Fruit fly (Drosophila melanogaster) S2 (cell line): ENCODE data around the gene ntc.

ENCODE experiments used
- CG8478 ChIP-seq: fragments of >200 bp; optimal IDR thresholded peaks from 2 replicates; lab custom pipeline; 2018
- CTCF ChIP-seq, 2 experiments: fragments of >200 bp; optimal IDR thresholded peaks; 2 replicates each; lab custom pipeline; 2018

The ntc gene

DNA sequence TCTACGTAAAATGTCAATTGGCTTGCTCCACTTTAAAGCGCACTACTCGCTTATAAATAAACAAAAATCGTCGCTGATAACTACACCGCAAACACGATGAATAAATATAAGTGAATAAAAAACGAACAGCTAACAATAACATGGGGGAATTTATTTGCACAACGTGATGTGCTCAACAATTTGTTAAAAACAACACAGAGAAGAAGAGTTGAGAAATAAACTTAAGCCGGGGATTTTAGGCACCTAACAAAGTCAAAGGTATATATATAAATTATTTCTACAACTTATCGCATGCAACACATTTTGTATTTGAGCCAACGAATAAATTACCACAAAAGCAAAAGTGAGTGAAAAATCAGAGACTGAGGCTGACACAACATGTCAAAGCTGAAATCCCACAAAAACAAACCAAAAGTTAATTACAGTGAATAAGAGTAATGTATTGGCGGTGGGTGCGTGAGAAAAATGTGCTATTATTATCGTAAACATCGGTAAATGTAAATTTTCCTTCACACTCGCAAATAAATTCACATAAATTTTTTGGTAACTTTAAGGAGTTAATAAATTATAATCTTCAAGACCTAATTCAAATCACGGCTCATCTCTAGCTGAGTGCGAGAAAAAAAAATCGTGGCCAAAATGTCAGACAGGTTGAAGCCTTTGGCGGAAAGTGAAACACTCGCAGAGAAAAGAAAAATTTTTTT lies 33.8 kb downstream of the ntc start:
- TF ChIP-seq CTCF (optimal IDR thresholded peaks at IDR 0.05; lab: Kevin White, UChicago) (no peak), CG8478 (lab: Kevin White, UChicago) (no peak)

- TF ChIP-seq CTCF (optimal IDR thresholded peaks at IDR 0.05; lab: Kevin White, UChicago) (no peak), CG8478 (lab: Kevin White, UChicago) (no peak)
Measured at dm6 chr3L:3771406-3771935, 34.8 kb downstream of the ntc start.

dm6 chr3L:3770823-3771222 lies 35.4 kb downstream of the ntc start:
- TF ChIP-seq CTCF (optimal IDR thresholded peaks at IDR 0.05; lab: Kevin White, UChicago) (no peak), CG8478 (lab: Kevin White, UChicago) (no peak)

dm6 chr3L:3769157-3769556 lies 37.1 kb downstream of the ntc start:
- TF ChIP-seq CTCF (optimal IDR thresholded peaks at IDR 0.05; lab: Kevin White, UChicago): peak; percentile 67 to 80
- TF ChIP-seq CG8478 (lab: Kevin White, UChicago): no peak

dm6 chr3L:3767825-3768224 lies 38.4 kb downstream of the ntc start:
- no peak for TF ChIP-seq CG8478 (lab: Kevin White, UChicago)
- peak; percentile 93 to 95 for TF ChIP-seq CTCF (optimal IDR thresholded peaks at IDR 0.05; lab: Kevin White, UChicago)

DNA sequence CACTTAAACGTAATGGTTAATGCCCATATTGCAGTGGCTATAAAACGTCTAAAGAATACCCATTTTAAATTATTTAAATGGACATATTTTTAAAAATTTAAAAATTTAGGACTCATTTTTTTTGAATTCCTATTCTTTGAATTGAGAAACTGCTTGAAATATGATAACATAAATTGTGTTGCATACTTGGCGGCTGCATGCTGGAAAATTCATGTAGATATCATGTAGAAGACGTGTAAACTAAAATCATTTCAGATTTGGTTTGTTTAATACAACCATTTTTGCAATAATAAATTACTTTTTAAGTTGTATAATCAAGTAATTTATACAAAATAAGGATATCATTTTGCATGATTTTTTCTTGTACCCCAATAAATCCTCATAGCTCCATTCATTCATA lies 39.6 kb downstream of the ntc start:
- peak in 1 of 2 experiments; percentile 62 for TF ChIP-seq CTCF (optimal IDR thresholded peaks at IDR 0.05; lab: Kevin White, UChicago)
- TF ChIP-seq CG8478 (lab: Kevin White, UChicago): no peak

- TF ChIP-seq CTCF (optimal IDR thresholded peaks at IDR 0.05; lab: Kevin White, UChicago) (no peak), CG8478 (lab: Kevin White, UChicago) (no peak)
Measured at dm6 chr3L:3765782-3766520, 40.3 kb downstream of the ntc start.

dm6 chr3L:3764338-3764737 lies 41.9 kb downstream of the ntc start:
- TF ChIP-seq CTCF (optimal IDR thresholded peaks at IDR 0.05; lab: Kevin White, UChicago): no peak
- TF ChIP-seq CG8478 (lab: Kevin White, UChicago): no peak

DNA sequence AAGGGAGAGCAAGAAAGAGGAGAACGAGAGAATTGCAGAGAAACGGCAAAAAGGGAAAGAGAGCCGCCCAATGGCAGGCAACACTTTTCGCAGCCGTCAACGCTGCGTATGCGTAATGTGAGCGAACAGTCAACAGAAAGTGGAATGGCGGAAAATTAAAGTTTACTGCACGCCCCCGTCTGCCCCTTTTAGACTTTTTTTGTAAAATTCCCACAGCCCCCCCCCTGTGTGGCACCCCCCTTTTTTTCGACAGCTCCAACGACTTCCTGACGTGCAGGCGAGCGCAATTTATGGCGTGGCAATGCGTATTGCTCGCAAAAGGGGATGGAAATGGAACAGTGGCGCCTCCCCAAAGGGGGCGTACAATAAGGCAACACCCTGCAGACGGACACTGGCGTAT lies 42.9 kb downstream of the ntc start:
- TF ChIP-seq CG8478 (lab: Kevin White, UChicago): no peak

dm6 chr3L:3760395-3760997 lies 45.8 kb downstream of the ntc start:
- no peak for TF ChIP-seq CG8478 (lab: Kevin White, UChicago)
- TF ChIP-seq CTCF (optimal IDR thresholded peaks at IDR 0.05; lab: Kevin White, UChicago): no peak

DNA sequence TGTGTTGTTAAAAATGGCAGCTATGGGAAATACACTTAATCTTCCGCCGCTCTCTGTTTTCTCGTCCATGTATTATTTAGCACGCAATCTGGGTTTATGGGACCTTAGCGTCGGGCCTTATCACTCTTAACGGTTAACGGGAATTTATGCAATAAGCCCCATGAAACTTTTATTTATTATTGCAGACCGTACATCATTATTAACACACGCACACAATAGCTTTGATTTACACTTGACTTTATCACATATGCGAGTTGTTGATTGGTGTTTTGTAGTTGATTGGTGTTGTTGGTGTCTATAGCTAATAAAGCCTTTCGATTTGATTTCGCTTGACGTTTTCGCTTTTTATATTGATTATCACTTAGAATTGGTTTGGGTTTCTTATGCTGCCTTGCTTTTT lies 47.7 kb downstream of the ntc start:
- TF ChIP-seq CTCF (optimal IDR thresholded peaks at IDR 0.05; lab: Kevin White, UChicago) (no peak), CG8478 (lab: Kevin White, UChicago) (no peak)

DNA sequence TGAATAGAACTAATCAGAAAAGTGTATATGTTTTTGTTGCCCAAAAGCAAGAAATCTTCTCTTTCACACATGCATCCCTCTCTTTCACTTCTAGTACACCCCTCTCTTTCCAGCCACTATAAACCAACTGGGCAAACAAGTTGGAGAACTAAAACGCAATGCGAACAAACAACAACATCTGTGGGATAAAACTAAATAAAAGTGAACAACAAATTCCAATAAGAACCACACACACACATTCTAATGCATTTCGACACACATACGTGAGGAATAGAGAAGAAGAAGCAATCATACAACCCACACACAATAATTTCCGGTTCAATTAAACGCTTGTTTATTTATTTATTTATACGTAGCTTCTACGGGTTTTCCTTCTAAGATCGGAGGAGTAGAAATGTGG lies 50.5 kb downstream of the ntc start:
- no peak for TF ChIP-seq CTCF (optimal IDR thresholded peaks at IDR 0.05; lab: Kevin White, UChicago)
- no peak for TF ChIP-seq CG8478 (lab: Kevin White, UChicago)

DNA sequence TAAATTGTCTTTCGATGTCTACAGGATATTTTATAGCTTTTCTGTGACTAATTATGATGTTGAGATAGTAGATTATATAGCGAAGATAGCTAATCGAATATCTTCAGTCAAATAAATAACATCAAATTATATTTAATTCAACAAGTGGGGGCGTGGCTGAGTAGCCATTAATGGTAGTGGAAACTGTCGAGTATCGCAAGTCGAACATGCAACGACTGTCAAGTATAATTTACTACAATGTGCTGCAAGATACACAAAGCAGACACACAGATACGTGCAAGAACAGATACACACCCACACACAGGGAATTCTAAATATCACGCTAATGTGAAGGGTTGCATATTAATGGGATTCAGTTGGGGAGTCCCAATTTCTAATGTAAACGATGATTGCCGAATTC lies 51.2 kb downstream of the ntc start, which contains the start of gene ppk27:
TSS of gene ppk27 (minus strand) at position 101 of the 400 bp plus-strand sequence.
- TF ChIP-seq CTCF (optimal IDR thresholded peaks at IDR 0.05; lab: Kevin White, UChicago) (no peak), CG8478 (lab: Kevin White, UChicago) (no peak)
